Worm (Caenorhabditis elegans): Measurements from ENCODE around the gene D1046.4.

Gene D1046.4

ce11 chrIV:8986761-8987316 is 53.2 kb downstream of the D1046.4 start, which contains the start of gene bre-1:
Gene bre-1 (plus strand): TSS chrIV:8987266.
- no peak for TF ChIP-seq nhr-12 (tag; optimal IDR thresholded peaks at IDR 0.05)
- peak; percentile 10 for TF ChIP-seq ces-1 (GFP tag; optimal IDR thresholded peaks at IDR 0.05)
- peak; percentile 91 for TF ChIP-seq hlh-1 (tag; optimal IDR thresholded peaks at IDR 0.05)
- TF ChIP-seq nhr-2 (tag; optimal IDR thresholded peaks at IDR 0.05): no peak
- TF ChIP-seq M03D4.4 (tag; optimal IDR thresholded peaks at IDR 0.05): no peak

Data from whole organism, mixed stage, embryonic.